Worm (Caenorhabditis elegans) whole organism, early embryonic: ENCODE results near the gene sao-1.

ENCODE experiments used
- F13C5.2 ChIP-seq: sonication (generic microtip); optimal IDR thresholded peaks from 2 replicates; lab custom pipeline; 2017; ENCODE audit warnings: mild to moderate bottlenecking, missing genetic modification characterization, inconsistent platforms, missing compliant biosample characterization
- ama-1 ChIP-seq: fragments of 150-350 bp; optimal IDR thresholded peaks from 2 replicates; lab custom pipeline; 2014
- hmbx-1 ChIP-seq: sonication (generic microtip); optimal IDR thresholded peaks from 2 replicates; lab custom pipeline; 2016; ENCODE audit warnings: mild to moderate bottlenecking, missing genetic modification characterization, missing compliant biosample characterization

DNA sequence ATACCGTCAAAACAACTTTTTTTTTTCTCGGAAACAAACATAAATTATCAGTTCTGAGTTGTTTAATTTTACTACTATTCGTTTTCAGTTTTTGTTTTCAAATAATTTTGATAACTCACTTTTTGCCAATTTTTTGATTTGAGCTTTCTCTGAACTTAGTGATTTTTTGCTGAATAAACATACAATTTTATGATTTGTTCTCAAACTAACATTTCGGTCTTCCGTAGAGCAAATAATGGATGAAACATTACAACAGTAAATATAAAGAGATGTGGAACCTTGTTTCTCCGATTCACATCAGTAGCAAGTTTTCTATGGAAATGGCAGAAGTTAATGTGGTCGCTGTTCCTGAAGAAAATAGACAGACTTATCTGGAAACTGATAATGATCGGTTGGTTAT, 14.0 kb upstream of the sao-1 start, which contains the start of gene R10D12.7:
- no peak for TF ChIP-seq ama-1
- no peak for TF ChIP-seq hmbx-1 (tag; lab: Kevin White, UChicago)
- no peak for TF ChIP-seq F13C5.2 (tag; lab: Kevin White, UChicago)
